Fruit fly (Drosophila melanogaster) whole organism: Measurements from ENCODE around the gene Rh5.

Experiments
- EcR ChIP-seq, 2 experiments: fragments of >200 bp; optimal IDR thresholded peaks; 2 replicates each; lab custom pipeline; 2017; ENCODE audit warnings: missing biosample characterization in 2 of 2, missing genetic modification characterization in 2 of 2, missing genetic modification reagents in 2 of 2
- usp ChIP-seq: fragments of >200 bp; optimal IDR thresholded peaks from 2 replicates; lab custom pipeline; 2017; ENCODE audit warnings: missing biosample characterization, missing genetic modification characterization, mixed read lengths

- TF ChIP-seq usp (no peak), EcR (GFP tag; optimal IDR thresholded peaks at IDR 0.05; lab: Kevin White, UChicago) (no peak)
Observed at dm6 chr2L:11989729-11990128, 18.2 kb upstream of the Rh5 start, which contains the start of the genes zuc and dgt2.
